Fruit fly (Drosophila melanogaster) S2 (cell line): ENCODE results near the gene Taf10.

Experiments
- CG8478 ChIP-seq: fragments of >200 bp; optimal IDR thresholded peaks from 2 replicates; lab custom pipeline; 2018
- CTCF ChIP-seq, 2 experiments: fragments of >200 bp; optimal IDR thresholded peaks; 2 replicates each; lab custom pipeline; 2018

dm6 chr2L:2753789-2754436, 13.8 kb upstream of the Taf10 start:
- TF ChIP-seq CTCF (optimal IDR thresholded peaks at IDR 0.05; lab: Kevin White, UChicago) = no peak
- TF ChIP-seq CG8478 (lab: Kevin White, UChicago) = no peak
